Fruit fly (Drosophila melanogaster): ENCODE results near the gene His3.3A.

dm6 chr2L:5099790-5100360 lies 45.0 kb downstream of the His3.3A start, which contains the start of gene ND-13A:
- TF ChIP-seq Lpt (GFP tag; optimal IDR thresholded peaks at IDR 0.05) (no peak), dac (GFP tag; optimal IDR thresholded peaks at IDR 0.05) (no peak), CG6276 (GFP tag; optimal IDR thresholded peaks at IDR 0.05) (no peak)
